Fruit fly (Drosophila melanogaster) S2 (cell line): ENCODE measurements around the gene Trm7-32.

Source experiments
- CG8478 ChIP-seq: fragments of >200 bp; optimal IDR thresholded peaks from 2 replicates; lab custom pipeline; 2018
- CTCF ChIP-seq, 2 experiments: fragments of >200 bp; optimal IDR thresholded peaks; 2 replicates each; lab custom pipeline; 2018

Trm7-32 gene

DNA sequence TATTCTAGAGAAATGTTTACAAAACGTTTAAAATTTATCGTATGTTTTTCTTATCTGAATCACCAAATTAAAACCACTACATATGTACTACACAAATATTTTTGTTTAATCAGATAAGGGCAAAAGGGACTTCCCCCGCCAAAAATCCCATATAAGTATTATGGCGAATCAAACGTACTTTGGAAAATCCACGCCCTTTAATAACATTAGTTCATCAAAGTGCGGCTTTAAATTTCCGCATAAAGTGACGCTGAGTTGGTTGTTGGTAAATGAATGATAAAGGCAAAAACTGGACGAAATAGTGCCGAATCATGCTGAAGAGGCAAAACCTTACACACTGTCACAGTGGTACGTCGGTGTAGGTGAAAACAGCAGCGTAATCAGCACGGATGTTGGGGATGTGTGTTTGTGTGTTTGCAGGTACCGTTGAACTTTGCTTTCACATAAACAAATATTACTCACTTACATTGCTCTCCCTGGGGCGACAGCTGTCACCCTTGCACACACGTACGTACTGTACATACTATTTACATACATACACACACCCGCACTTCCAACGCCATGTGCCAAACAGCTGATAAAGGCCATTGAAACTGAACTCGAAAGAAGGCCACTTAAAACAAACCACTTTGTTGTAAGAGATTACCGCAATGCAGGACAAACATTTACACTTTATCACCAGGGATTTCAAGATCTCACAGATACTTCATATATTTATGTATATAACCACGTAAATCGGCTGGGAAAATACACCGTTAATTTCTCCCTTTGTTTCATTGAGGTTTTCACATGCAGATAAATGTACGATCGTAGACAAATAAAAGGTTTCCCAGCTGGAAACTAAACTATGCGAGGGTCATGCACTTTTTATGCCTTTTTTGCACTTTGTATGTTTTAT is 38.7 kb downstream of the Trm7-32 start:
- no peak for TF ChIP-seq CG8478
- TF ChIP-seq CTCF (optimal IDR thresholded peaks at IDR 0.05; lab: Kevin White, UChicago), result no peak

DNA sequence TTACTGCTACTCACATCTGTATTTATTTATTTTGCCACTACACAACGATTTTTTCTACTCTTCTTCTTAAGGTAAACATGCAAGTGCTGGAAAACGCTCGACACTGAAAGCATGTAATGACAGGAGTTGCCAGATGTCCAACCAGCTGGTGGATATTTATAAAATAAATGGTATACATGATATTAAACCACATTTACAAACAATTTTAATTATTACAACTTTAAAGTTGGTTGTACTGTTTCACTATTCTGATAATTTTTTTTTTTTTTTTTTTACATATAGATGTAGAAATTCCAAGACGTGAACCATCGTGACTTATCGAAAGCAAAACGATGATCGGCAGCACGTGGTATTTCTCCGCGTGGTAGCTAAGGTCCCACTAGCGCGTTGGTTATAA is 39.4 kb downstream of the Trm7-32 start, which contains the start of the genes Keap1 and kuk:
Keap1 (minus strand) TSS at position 87 of the 397 bp plus-strand sequence.
kuk (plus strand) TSS at position 386 of the 397 bp plus-strand sequence.
- TF ChIP-seq CTCF (optimal IDR thresholded peaks at IDR 0.05; lab: Kevin White, UChicago) (peak in 1 of 2 experiments; percentile 54), CG8478 (no peak)

dm6 chr3R:17080666-17081358 is 40.3 kb downstream of the Trm7-32 start:
- TF ChIP-seq CG8478, result no peak
- no peak for TF ChIP-seq CTCF (optimal IDR thresholded peaks at IDR 0.05; lab: Kevin White, UChicago)

dm6 chr3R:17081359-17081935 is 41.0 kb downstream of the Trm7-32 start:
- TF ChIP-seq CG8478, result no peak
- TF ChIP-seq CTCF (optimal IDR thresholded peaks at IDR 0.05; lab: Kevin White, UChicago), result no peak

DNA sequence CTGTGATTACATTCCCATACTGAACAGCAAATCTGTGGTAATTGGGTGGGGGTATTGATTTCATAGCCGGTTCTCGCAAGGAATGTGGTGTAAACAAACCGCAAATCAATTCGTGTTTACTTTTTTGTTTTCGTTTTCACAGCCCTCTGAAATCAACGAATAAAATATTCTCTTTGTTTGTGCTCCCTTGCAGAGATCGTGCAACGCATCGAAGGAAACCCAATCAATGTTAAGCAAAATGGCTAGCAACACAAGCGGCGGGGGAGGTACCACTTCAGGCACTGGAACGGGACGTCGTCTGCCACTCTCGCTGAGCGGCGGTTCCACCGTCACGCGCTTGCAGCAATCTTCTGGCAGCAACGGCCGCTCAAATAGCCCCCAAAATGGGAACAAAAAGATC is 42.0 kb downstream of the Trm7-32 start:
- no peak for TF ChIP-seq CG8478
- no peak for TF ChIP-seq CTCF (optimal IDR thresholded peaks at IDR 0.05; lab: Kevin White, UChicago)

DNA sequence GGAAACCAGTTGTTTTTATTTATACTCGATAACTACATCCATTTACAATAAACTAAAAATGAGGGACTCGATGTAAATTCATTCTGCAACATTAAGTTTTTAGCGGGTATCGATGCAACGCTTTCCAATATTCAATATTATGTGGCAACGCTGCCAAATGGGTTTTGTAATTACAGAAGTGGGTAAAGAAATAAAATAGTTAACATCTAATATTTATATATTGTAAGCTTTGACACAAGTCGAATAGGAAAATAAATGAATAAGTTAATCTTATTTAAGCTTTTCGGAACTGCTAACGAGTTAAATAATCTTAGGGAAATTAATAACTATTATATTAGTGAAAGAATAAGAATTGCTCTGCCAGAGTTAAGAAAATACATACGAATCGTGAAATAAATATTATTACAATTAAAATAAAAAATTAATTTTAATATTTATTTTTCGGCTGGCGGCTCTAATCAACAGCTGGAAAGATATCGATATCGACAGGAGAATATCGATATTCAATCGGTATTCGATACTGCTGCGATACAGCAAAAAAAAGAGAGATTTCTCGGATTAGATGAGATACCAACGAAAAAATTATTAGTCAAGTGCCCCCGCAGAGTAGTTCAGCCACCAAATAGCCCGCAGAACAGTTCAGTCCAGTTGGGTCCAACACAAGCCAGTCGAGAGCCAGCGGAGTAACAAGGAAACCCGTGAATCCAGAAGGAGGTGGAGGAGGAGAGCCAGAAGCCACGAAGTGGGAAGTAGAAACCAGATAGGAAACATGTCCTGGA is 44.7 kb downstream of the Trm7-32 start, which contains the start of gene GckIII:
GckIII (plus strand) TSS at position 485 of the 779 bp plus-strand sequence.
- TF ChIP-seq CG8478, result no peak
- no peak for TF ChIP-seq CTCF (optimal IDR thresholded peaks at IDR 0.05; lab: Kevin White, UChicago)

DNA sequence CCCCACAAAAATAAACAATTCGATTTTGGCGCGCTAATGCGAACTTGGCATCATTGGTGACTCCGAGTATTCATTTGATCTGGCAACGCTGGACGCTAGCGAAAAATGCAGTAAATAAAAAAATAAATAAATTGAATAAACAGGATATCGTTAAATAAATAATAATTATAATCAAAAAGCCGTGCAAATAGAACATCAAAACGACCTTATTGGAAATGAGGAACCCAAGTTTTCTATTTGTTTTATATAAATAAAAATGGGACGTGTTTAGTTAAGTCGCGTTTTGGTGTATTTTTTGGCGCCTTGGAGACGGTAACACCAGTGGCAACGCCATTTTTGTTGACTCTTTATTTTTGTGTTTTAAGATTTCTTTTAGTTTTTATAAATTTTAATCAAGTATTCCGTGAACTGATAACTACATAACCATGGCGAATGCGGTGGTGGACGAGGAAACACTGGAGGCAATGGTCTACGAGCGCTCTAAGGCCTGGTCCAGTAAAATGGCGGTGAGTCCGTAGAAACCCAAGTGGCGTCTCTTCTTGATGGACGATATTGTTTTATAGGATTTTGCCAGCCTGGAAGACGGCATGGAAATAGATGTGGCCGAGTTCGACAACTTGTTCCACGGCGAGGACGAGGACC is 47.6 kb downstream of the Trm7-32 start, which contains the start of gene cal1:
cal1 (plus strand) TSS at position 304 of the 642 bp plus-strand sequence.
- TF ChIP-seq CG8478 (no peak), CTCF (optimal IDR thresholded peaks at IDR 0.05; lab: Kevin White, UChicago) (no peak)
